Fruit fly (Drosophila melanogaster): ENCODE measurements around the gene mthl1.

mthl1 gene

DNA sequence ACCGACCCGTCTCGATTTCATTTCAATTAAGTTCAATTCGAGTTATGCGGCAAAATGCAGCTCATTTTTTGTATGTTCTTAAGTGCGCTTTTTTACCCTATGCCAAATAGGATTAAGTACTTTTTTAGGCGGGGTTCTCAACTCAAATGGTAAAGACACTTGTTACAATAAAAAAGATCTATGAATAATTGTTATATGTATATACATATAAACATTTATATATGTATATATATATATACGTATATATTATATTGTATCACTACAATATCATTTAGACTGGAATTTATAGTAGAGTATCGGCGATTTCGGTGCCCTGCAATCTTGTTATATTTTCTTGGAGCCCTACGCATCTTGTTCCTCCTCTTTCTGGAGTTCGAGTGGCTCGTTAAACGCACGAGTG is 49.2 kb downstream of the mthl1 start:
- no peak for TF ChIP-seq Crg-1 (GFP tag; optimal IDR thresholded peaks at IDR 0.05)
- TF ChIP-seq CG14711 (tag; optimal IDR thresholded peaks at IDR 0.05), result no peak
- TF ChIP-seq CG11617 (GFP tag; optimal IDR thresholded peaks at IDR 0.05), result no peak
- no peak for TF ChIP-seq cnc (optimal IDR thresholded peaks at IDR 0.05)
- TF ChIP-seq CG33017 (tag; optimal IDR thresholded peaks at IDR 0.05), result no peak
- TF ChIP-seq CG12768 (GFP tag; optimal IDR thresholded peaks at IDR 0.05), result no peak
- TF ChIP-seq CG5204 (GFP tag; optimal IDR thresholded peaks at IDR 0.05), result no peak
- TF ChIP-seq CG1620 (GFP tag; optimal IDR thresholded peaks at IDR 0.05), result no peak
- TF ChIP-seq toe (GFP tag; optimal IDR thresholded peaks at IDR 0.05), result no peak
- TF ChIP-seq Clk (GFP tag; optimal IDR thresholded peaks at IDR 0.05), result no peak
- TF ChIP-seq CG7101 (tag; optimal IDR thresholded peaks at IDR 0.05), result no peak
- TF ChIP-seq kay (GFP tag; ENCODE audit: borderline replicate concordance), result no peak

DNA sequence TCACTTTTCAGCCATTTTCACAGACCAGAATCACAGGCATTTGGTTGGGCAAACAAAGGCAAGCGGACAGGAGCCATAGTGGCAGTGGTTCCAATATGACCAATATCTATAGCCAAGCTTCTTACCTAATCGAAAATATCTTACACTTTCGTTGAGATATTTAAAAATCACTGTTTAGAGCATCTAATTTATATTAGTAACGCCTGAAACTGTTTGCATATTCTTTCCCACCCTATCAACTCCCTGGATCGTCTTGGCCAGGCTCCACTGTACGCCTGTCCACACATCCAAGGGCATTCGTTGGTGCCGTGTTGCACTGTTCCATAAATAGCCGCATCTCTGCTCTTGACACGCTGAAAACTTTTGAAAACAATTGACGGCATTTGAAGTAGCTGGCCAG is 49.7 kb downstream of the mthl1 start:
- no peak for TF ChIP-seq CG33017 (tag; optimal IDR thresholded peaks at IDR 0.05)
- TF ChIP-seq bab1 (GFP tag; optimal IDR thresholded peaks at IDR 0.05), result no peak
- no peak for TF ChIP-seq ovo (GFP tag; optimal IDR thresholded peaks at IDR 0.05)
- TF ChIP-seq CG11617 (GFP tag; optimal IDR thresholded peaks at IDR 0.05), result no peak
- TF ChIP-seq CG7045 (GFP tag; optimal IDR thresholded peaks at IDR 0.05), result no peak
- no peak for TF ChIP-seq Crg-1 (GFP tag; optimal IDR thresholded peaks at IDR 0.05)
- TF ChIP-seq CG14711 (tag; optimal IDR thresholded peaks at IDR 0.05), result no peak
- no peak for TF ChIP-seq CG7101 (tag; optimal IDR thresholded peaks at IDR 0.05)
- no peak for TF ChIP-seq CG12768 (GFP tag; optimal IDR thresholded peaks at IDR 0.05)
- TF ChIP-seq Mnt (GFP tag; optimal IDR thresholded peaks at IDR 0.05), result no peak
- TF ChIP-seq toe (GFP tag; optimal IDR thresholded peaks at IDR 0.05), result no peak

DNA sequence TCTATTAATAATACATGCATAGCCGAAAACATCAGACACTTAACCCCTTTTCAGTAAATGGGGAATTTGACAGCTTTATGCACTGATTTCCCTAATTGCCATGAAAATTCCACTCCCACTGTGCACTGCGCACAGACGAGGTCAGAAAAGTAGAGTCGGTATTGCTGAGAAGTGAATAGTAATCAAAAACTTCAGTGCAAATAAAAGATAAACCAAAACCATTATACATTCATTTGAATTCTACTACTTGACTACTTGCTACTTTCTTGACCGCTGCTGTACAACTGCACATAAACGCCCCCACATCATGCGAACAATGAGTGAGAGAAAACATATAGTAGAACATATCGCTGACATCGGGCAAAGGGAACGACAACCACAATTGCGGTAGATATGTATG is 50.7 kb downstream of the mthl1 start:
- TF ChIP-seq pad (GFP tag; optimal IDR thresholded peaks at IDR 0.05) (peak; percentile 22), Hr96 (GFP tag; optimal IDR thresholded peaks at IDR 0.05) (no peak), bab1 (GFP tag; optimal IDR thresholded peaks at IDR 0.05) (peak; percentile 66), Clk (GFP tag; optimal IDR thresholded peaks at IDR 0.05) (peak; percentile 19), CG12768 (GFP tag; optimal IDR thresholded peaks at IDR 0.05) (peak; percentile 42), Crg-1 (GFP tag; optimal IDR thresholded peaks at IDR 0.05) (no peak), CG14711 (tag; optimal IDR thresholded peaks at IDR 0.05) (peak; percentile 71), ovo (GFP tag; optimal IDR thresholded peaks at IDR 0.05) (no peak), cnc (optimal IDR thresholded peaks at IDR 0.05) (no peak), tj (GFP tag; optimal IDR thresholded peaks at IDR 0.05) (peak; percentile 6), CG7101 (tag; optimal IDR thresholded peaks at IDR 0.05) (peak; percentile 73), Mnt (GFP tag; optimal IDR thresholded peaks at IDR 0.05) (no peak), CG33017 (tag; optimal IDR thresholded peaks at IDR 0.05) (peak; percentile 61), kay (GFP tag; ENCODE audit: borderline replicate concordance) (no peak), CG7045 (GFP tag; optimal IDR thresholded peaks at IDR 0.05) (peak; percentile 64), CG5204 (GFP tag; optimal IDR thresholded peaks at IDR 0.05) (peak; percentile 54)

DNA sequence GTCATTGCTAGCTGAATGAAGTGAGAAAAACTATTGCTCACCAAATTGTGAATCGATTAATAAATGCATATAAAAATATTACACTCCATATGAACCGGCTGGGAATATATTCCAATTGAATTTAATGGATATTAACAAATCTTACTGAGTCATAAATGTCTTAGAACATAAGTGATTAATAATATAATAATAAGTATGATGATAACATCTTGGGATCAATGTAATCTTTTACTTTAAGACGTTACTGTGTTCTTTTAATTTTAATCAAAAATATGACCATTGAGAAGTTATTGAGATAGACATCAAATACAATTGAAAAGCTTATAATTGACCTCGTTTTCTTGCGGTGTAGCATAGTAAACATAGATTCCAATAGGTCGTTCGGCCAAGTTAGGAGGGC is 51.6 kb downstream of the mthl1 start:
- peak; percentile 42 for TF ChIP-seq CG11617 (GFP tag; optimal IDR thresholded peaks at IDR 0.05)
- no peak for TF ChIP-seq CG14711 (tag; optimal IDR thresholded peaks at IDR 0.05)
- peak; percentile 0 for TF ChIP-seq CG7101 (tag; optimal IDR thresholded peaks at IDR 0.05)
- TF ChIP-seq Crg-1 (GFP tag; optimal IDR thresholded peaks at IDR 0.05), result no peak

DNA sequence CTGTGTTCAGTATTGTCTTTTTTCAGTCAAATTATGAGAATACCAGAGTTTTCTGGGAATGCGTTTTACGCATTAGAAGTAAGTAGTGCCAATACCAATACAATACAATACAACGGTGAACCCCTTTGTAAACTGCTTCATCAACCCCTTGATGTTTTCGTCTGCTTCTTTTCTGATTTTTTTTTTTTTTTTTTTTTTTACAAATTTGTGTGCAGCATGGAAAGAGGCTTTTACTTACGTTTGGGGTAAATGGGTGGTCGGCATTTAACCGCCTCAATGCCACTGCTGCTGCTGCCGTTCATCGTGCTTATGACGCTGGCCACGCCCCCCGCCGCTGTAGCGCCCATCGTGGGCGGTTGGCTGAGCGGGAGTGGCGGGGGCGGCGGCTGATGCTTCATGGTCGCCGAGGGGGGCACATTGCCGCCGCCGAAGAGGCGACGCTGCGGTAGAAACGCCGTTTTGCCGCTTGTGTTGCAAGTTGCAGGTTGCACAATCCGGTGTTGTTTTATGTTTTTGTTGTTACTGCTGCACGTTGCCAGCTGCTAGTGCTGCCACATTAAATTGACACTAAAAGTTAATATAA is 53.1 kb downstream of the mthl1 start:
- peak; percentile 34 for TF ChIP-seq pad (GFP tag; optimal IDR thresholded peaks at IDR 0.05)
- no peak for TF ChIP-seq CG7045 (GFP tag; optimal IDR thresholded peaks at IDR 0.05)

DNA sequence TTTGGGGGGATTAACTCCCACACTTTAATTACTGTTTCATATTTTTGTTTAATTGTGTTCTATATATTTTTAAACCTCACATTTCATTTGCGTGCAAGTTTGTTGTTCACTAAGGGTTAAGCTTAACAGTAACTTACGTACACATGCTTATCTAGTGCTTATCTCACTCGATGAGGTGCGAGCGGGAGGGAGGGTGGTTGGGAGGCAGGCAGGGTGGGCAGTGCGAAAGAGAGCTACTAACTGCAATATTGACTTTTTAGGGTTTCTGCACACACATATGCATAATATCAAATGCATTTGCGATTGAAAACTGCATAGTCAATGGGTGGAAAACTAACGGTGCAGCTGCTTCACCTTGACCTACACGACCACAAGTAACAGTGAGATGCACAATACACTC is 53.7 kb downstream of the mthl1 start:
- TF ChIP-seq Mnt (GFP tag; optimal IDR thresholded peaks at IDR 0.05) (no peak), cic (GFP tag; optimal IDR thresholded peaks at IDR 0.05) (peak; percentile 36), CG5204 (GFP tag; optimal IDR thresholded peaks at IDR 0.05) (no peak), pad (GFP tag; optimal IDR thresholded peaks at IDR 0.05) (peak; percentile 86), CG14711 (tag; optimal IDR thresholded peaks at IDR 0.05) (peak; percentile 48), CG11617 (GFP tag; optimal IDR thresholded peaks at IDR 0.05) (peak; percentile 23), ovo (GFP tag; optimal IDR thresholded peaks at IDR 0.05) (peak; percentile 90), CG7101 (tag; optimal IDR thresholded peaks at IDR 0.05) (peak; percentile 8)

DNA sequence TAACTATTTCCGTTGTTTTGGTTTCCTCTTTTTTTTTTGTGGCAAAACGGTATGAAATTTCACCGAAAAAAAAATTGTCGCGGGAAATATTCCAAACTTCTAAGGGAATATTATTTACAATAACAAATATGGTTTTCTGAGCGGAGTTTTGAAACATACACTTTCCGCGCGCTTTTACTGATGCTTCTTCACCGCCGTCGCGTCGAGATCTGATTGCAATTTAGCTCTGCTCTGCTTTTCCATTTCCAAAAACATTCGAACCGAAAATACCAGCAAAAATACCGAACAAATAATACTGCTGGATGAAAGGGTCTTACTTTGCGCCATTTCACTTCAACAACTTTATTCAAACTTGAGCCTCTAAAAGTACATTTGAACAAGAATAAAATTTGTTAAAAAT is 54.2 kb downstream of the mthl1 start, which contains the start of gene Septin4:
Gene Septin4, minus strand, starts transcription at position 215 of the 400 bp plus-strand sequence.
- TF ChIP-seq kay (GFP tag; ENCODE audit: borderline replicate concordance) (peak; percentile 63), tj (GFP tag; optimal IDR thresholded peaks at IDR 0.05) (no peak)

DNA sequence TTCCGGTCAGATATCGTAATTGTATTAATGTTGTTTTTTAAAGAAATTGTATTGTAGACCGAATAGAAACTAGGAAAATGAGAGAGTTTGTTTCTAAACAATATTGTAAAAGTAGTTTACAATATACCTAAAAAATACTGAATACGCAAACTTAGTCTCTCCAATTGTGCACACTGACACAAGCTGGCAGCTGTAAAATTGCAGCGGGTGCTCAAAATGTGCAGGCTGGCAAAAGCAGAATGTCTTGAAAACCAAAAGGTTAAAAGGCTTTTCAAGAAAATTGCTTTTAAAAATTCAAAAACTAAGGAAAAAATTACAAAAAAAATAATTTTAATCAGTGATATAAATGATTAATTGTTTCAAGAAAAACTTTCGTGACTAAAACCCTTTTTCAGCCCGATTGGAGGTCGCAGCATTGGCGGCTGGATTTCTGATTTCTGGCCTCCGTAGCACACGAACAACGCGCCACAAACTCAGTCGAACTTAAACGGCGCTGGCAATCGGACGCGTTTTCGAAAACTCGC is 55.0 kb downstream of the mthl1 start, which contains the start of gene CG4678:
Gene CG4678, plus strand, starts transcription at position 474 of the 524 bp plus-strand sequence.
- TF ChIP-seq CG11617 (GFP tag; optimal IDR thresholded peaks at IDR 0.05) (no peak), CG1620 (GFP tag; optimal IDR thresholded peaks at IDR 0.05) (peak; percentile 31), CG14711 (tag; optimal IDR thresholded peaks at IDR 0.05) (no peak), CG12768 (GFP tag; optimal IDR thresholded peaks at IDR 0.05) (no peak), CG7101 (tag; optimal IDR thresholded peaks at IDR 0.05) (no peak), toe (GFP tag; optimal IDR thresholded peaks at IDR 0.05) (no peak), cic (GFP tag; optimal IDR thresholded peaks at IDR 0.05) (no peak), tj (GFP tag; optimal IDR thresholded peaks at IDR 0.05) (no peak), bab1 (GFP tag; optimal IDR thresholded peaks at IDR 0.05) (peak; percentile 9), cnc (optimal IDR thresholded peaks at IDR 0.05) (no peak), CG5204 (GFP tag; optimal IDR thresholded peaks at IDR 0.05) (no peak), Hr96 (GFP tag; optimal IDR thresholded peaks at IDR 0.05) (no peak)
